Worm (Caenorhabditis elegans) whole organism, L4 larva: ENCODE data around the gene exc-1.
A peak's percentile ranks its signal among the peaks of the same experiment; 100 is the strongest.

Experiments
- D1046.2 ChIP-seq: fragments of 200-800 bp; sonication (Bioruptor generic); IDR thresholded peaks from 2 replicates; pipeline ENCODE4 v1.3.6; 2022; ENCODE audit warnings: missing genetic modification characterization, missing compliant biosample characterization
- F49E8.2 ChIP-seq: sonication (generic microtip); optimal IDR thresholded peaks from 2 replicates; lab custom pipeline; 2016; ENCODE audit warnings: missing compliant biosample characterization, mild to moderate bottlenecking, missing genetic modification characterization, borderline replicate concordance
- T20F7.1 ChIP-seq: fragments of 200-800 bp; sonication (Bioruptor generic); optimal IDR thresholded peaks from 2 replicates; lab custom pipeline; 2018; ENCODE audit warnings: mild to moderate bottlenecking, missing genetic modification characterization, missing compliant biosample characterization
- Y75B8A.6 ChIP-seq: fragments of 200-800 bp; sonication (Bioruptor generic); IDR thresholded peaks from 2 replicates; pipeline ENCODE4 v1.3.6; 2022; ENCODE audit warnings: missing genetic modification reagents, missing genetic modification characterization, missing compliant biosample characterization
- ZK546.5 ChIP-seq, 2 experiments: sonication (generic microtip); optimal IDR thresholded peaks; 2 replicates each; lab custom pipeline; 2017; ENCODE audit warnings: missing biosample characterization in 2 of 2, missing genetic modification characterization in 2 of 2
- aha-1 ChIP-seq: fragments of 150-350 bp; peaks from one replicate; lab custom pipeline; 2014; ENCODE audit warnings: missing biosample characterization, missing genetic modification characterization
- ama-1 ChIP-seq: fragments of 150-350 bp; optimal IDR thresholded peaks from 2 replicates; lab custom pipeline; 2014; ENCODE audit warnings: inconsistent platforms, mixed read lengths
- arid-1 ChIP-seq: fragments of 200-800 bp; sonication (Bioruptor generic); conservative IDR thresholded peaks from 2 replicates; pipeline ENCODE4 v1.3.6; 2022; ENCODE audit warnings: missing genetic modification reagents, missing genetic modification characterization, missing compliant biosample characterization
- attf-4 ChIP-seq: sonication (generic microtip); optimal IDR thresholded peaks from 3 replicates; lab custom pipeline; 2017; ENCODE audit warnings: missing biosample characterization, missing genetic modification characterization
- ceh-32 ChIP-seq: sonication (generic microtip); optimal IDR thresholded peaks from 2 replicates; lab custom pipeline; 2016; ENCODE audit warnings: mild to moderate bottlenecking, missing genetic modification characterization, missing compliant biosample characterization; ENCODE audit not compliant: poor library complexity
- ceh-62 ChIP-seq: sonication (generic microtip); optimal IDR thresholded peaks from 2 replicates; lab custom pipeline; 2017; ENCODE audit warnings: missing biosample characterization, missing genetic modification characterization
- ceh-82 ChIP-seq: sonication (generic microtip); optimal IDR thresholded peaks from 2 replicates; lab custom pipeline; 2017; ENCODE audit warnings: missing biosample characterization, missing genetic modification characterization
- daf-16 ChIP-seq, 3 experiments: sonication (generic microtip); optimal IDR thresholded peaks; 2 replicates each; lab custom pipeline; 2016 to 2017; ENCODE audit warnings: missing genetic modification characterization in 3 of 3, missing genetic modification reagents in 3 of 3, mild to moderate bottlenecking in 2 of 3, missing compliant biosample characterization in 2 of 3, missing biosample characterization in 1 of 3, moderate library complexity in 1 of 3
- dmd-6 ChIP-seq: fragments of 200-800 bp; sonication (Bioruptor generic); IDR thresholded peaks from 2 replicates; pipeline ENCODE4 v1.3.6; 2022; ENCODE audit warnings: missing genetic modification reagents, missing genetic modification characterization, missing compliant biosample characterization
- egl-27 ChIP-seq: sonication (generic microtip); optimal IDR thresholded peaks from 3 replicates; lab custom pipeline; 2017; ENCODE audit warnings: missing biosample characterization, missing genetic modification reagents, missing genetic modification characterization
- egl-43 ChIP-seq: fragments of 200-800 bp; sonication (Bioruptor generic); IDR thresholded peaks from 2 replicates; pipeline ENCODE4 v1.3.6; 2022; ENCODE audit warnings: missing genetic modification reagents, missing genetic modification characterization, missing compliant biosample characterization
- gei-8 ChIP-seq: fragments of 200-800 bp; sonication (Bioruptor generic); optimal IDR thresholded peaks from 2 replicates; lab custom pipeline; 2018; ENCODE audit warnings: mild to moderate bottlenecking, missing genetic modification characterization, missing compliant biosample characterization
- hif-1 ChIP-seq, 2 experiments: sonication (generic microtip); optimal IDR thresholded peaks; 2 replicates each; lab custom pipeline; 2016 to 2017; ENCODE audit warnings: missing compliant biosample characterization in 2 of 2, missing genetic modification characterization in 2 of 2, missing genetic modification reagents in 2 of 2, missing genotype in 2 of 2, mild to moderate bottlenecking in 1 of 2
- hlh-11 ChIP-seq: fragments of 200-800 bp; sonication (Bioruptor generic); optimal IDR thresholded peaks from 2 replicates; lab custom pipeline; 2018; ENCODE audit warnings: mild to moderate bottlenecking, missing genetic modification characterization, missing compliant biosample characterization
- jun-1 ChIP-seq: fragments of 150-350 bp; optimal IDR thresholded peaks from 2 replicates; lab custom pipeline; 2014; ENCODE audit warnings: missing biosample characterization, missing genetic modification reagents, missing genetic modification characterization
- lin-1 ChIP-seq: fragments of 200-800 bp; sonication (Bioruptor generic); IDR thresholded peaks from 2 replicates; pipeline ENCODE4 v1.3.6; 2022; ENCODE audit warnings: missing genetic modification reagents, missing genetic modification characterization, missing compliant biosample characterization
- lin-15B ChIP-seq: fragments of 150-350 bp; sonication (generic microtip); optimal IDR thresholded peaks from 3 replicates; lab custom pipeline; 2014; ENCODE audit warnings: missing biosample characterization, missing genetic modification characterization
- lin-39 ChIP-seq: fragments of 150-350 bp; optimal IDR thresholded peaks from 2 replicates; lab custom pipeline; 2014; ENCODE audit warnings: missing biosample characterization, missing genetic modification reagents, missing genetic modification characterization
- lir-3 ChIP-seq: sonication (generic microtip); optimal IDR thresholded peaks from 2 replicates; lab custom pipeline; 2016; ENCODE audit warnings: mild to moderate bottlenecking, missing genetic modification characterization, missing compliant biosample characterization
- mdt-29 ChIP-seq: fragments of 200-800 bp; sonication (Bioruptor generic); IDR thresholded peaks from 2 replicates; pipeline ENCODE4 v1.3.6; 2022; ENCODE audit warnings: missing genetic modification reagents, missing genetic modification characterization, missing compliant biosample characterization
- mep-1 ChIP-seq: fragments of 150-350 bp; sonication (generic microtip); optimal IDR thresholded peaks from 3 replicates; lab custom pipeline; 2014; ENCODE audit warnings: missing biosample characterization, missing genetic modification characterization
- mxl-2 ChIP-seq: fragments of 200-800 bp; sonication (Bioruptor generic); conservative IDR thresholded peaks from 2 replicates; pipeline ENCODE4 v1.3.6; 2022; ENCODE audit warnings: missing genetic modification reagents, missing genetic modification characterization, missing compliant biosample characterization
- mxl-3 ChIP-seq: fragments of 200-800 bp; sonication (Bioruptor generic); optimal IDR thresholded peaks from 2 replicates; lab custom pipeline; 2018; ENCODE audit warnings: mild to moderate bottlenecking, missing genetic modification characterization, missing compliant biosample characterization
- nhr-102 ChIP-seq: sonication (generic microtip); optimal IDR thresholded peaks from 2 replicates; lab custom pipeline; 2016; ENCODE audit warnings: mild to moderate bottlenecking, missing genetic modification characterization, moderate library complexity, missing compliant biosample characterization
- nhr-11 ChIP-seq: fragments of 150-350 bp; optimal IDR thresholded peaks from 2 replicates; lab custom pipeline; 2014; ENCODE audit warnings: missing biosample characterization, missing genetic modification characterization
- nhr-237 ChIP-seq: sonication (generic microtip); optimal IDR thresholded peaks from 2 replicates; lab custom pipeline; 2017; ENCODE audit warnings: missing biosample characterization, missing genetic modification characterization
- sdz-12 ChIP-seq: fragments of 200-800 bp; sonication (Bioruptor generic); optimal IDR thresholded peaks from 2 replicates; lab custom pipeline; 2018; ENCODE audit warnings: mild to moderate bottlenecking, missing genetic modification characterization, missing compliant biosample characterization
- set-16 ChIP-seq: fragments of 200-800 bp; sonication (Bioruptor generic); IDR thresholded peaks from 2 replicates; pipeline ENCODE4 v1.3.6; 2022; ENCODE audit warnings: missing genetic modification reagents, missing genetic modification characterization, missing compliant biosample characterization
- skn-1 ChIP-seq: fragments of 150-350 bp; optimal IDR thresholded peaks from 2 replicates; lab custom pipeline; 2014; ENCODE audit warnings: missing biosample characterization, missing genetic modification characterization
- snpc-4 ChIP-seq: fragments of 150-350 bp; optimal IDR thresholded peaks from 2 replicates; lab custom pipeline; 2014; ENCODE audit warnings: missing biosample characterization, missing genetic modification characterization
- tag-97 ChIP-seq: fragments of 200-800 bp; sonication (Bioruptor generic); IDR thresholded peaks from 2 replicates; pipeline ENCODE4 v1.3.6; 2022; ENCODE audit warnings: missing genetic modification characterization, missing compliant biosample characterization
- tra-1 ChIP-seq: fragments of 200-800 bp; sonication (Bioruptor generic); IDR thresholded peaks from 2 replicates; pipeline ENCODE4 v1.3.6; 2022; ENCODE audit warnings: missing genetic modification reagents, missing genetic modification characterization, missing compliant biosample characterization
- unc-39 ChIP-seq: sonication (generic microtip); optimal IDR thresholded peaks from 2 replicates; lab custom pipeline; 2017; ENCODE audit warnings: missing biosample characterization, missing genetic modification characterization
- unc-62 ChIP-seq, 3 experiments: fragments of 150-350 bp in 1 of 3; sonication (generic microtip); optimal IDR thresholded peaks in 2 of 3; peaks in 1 of 3; 1 replicate in 1 of 3; 2 replicates in 2 of 3; lab custom pipeline; 2014 to 2017; ENCODE audit warnings: missing biosample characterization in 3 of 3, missing genetic modification characterization in 3 of 3, missing genetic modification reagents in 3 of 3, missing genotype in 1 of 3
- vab-7 ChIP-seq: fragments of 200-800 bp; sonication (Bioruptor generic); IDR thresholded peaks from 2 replicates; pipeline ENCODE4 v1.3.6; 2022; ENCODE audit warnings: missing genetic modification reagents, missing genetic modification characterization, missing compliant biosample characterization
- zag-1 ChIP-seq: fragments of 150-350 bp; optimal IDR thresholded peaks from 2 replicates; lab custom pipeline; 2014; ENCODE audit warnings: missing biosample characterization, missing genetic modification characterization
- zfp-2 ChIP-seq: sonication (generic microtip); optimal IDR thresholded peaks from 2 replicates; lab custom pipeline; 2016; ENCODE audit warnings: mild to moderate bottlenecking, missing genetic modification characterization, missing compliant biosample characterization
- zip-11 ChIP-seq: fragments of 200-800 bp; sonication (Bioruptor generic); IDR thresholded peaks from 2 replicates; pipeline ENCODE4 v1.3.6; 2022; ENCODE audit warnings: missing genetic modification characterization, missing compliant biosample characterization

The exc-1 gene

DNA sequence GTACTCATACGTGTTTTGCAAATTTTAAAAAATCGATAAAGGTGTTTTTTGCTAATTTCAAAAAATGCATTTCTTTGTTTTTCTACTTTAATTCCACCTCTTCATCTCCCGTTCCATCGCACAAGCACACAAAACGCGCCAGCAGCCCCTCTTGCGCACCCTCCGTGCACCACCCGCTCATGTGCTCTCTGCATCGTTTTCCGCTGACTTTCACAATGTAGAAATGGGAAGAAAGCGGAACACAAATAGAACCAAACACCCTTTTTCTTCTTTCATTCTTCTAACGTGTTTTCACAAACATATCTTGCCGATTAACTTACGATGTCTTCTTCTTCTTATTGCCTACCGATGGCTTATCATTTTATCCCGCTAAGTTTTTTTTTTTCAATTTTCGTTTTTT is 15.6 kb upstream of the exc-1 start (continued):
- TF ChIP-seq lin-1 (peak; percentile 57; the same call in 1 of the 2 replicates), ceh-82 (tag; lab: Kevin White, UChicago) (no peak), zfp-2 (tag; lab: Kevin White, UChicago) (no peak), arid-1 (GFP tag; lab: Robert Waterston, UW) (peak; percentile 75), snpc-4 (tag; lab: Kevin White, UChicago) (no peak), set-16 (GFP tag; lab: Robert Waterston, UW) (peak; percentile 50; the same call in 1 of the 2 replicates), aha-1 (tag; lab: Kevin White, UChicago) (peak; percentile 99), egl-43 (GFP tag; lab: Robert Waterston, UW) (peak; percentile 75), D1046.2 (no peak), attf-4 (tag; lab: Kevin White, UChicago) (no peak), mxl-2 (GFP tag; lab: Robert Waterston, UW) (peak; percentile 50; the same call in 1 of the 2 replicates), zip-11 (GFP tag; lab: Robert Waterston, UW) (no peak), egl-27 (tag; lab: Kevin White, UChicago) (no peak), ZK546.5 (tag; optimal IDR thresholded peaks at IDR 0.05; lab: Kevin White, UChicago) (no peak), jun-1 (tag; lab: Kevin White, UChicago) (no peak), Y75B8A.6 (GFP tag; lab: Robert Waterston, UW) (no peak), unc-39 (no peak), dmd-6 (peak; percentile 92)

DNA sequence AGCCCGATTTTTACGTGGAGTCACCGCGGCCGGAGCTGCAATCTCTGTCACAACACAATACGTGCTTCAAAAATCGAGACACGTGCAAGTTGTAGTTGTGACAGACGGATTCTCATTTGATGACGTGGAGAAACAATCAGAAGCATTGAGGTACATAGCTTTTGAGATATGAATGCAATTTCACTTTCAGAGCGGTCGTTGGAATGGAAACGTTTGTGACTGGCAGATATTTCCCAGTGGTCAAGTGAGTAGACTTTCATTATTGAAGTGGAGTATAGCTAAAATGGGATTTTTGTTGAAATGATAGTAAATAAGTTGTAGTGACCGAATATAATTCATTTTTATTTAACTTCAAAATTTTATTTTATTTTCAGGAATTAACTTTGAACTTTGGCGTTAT is 13.9 kb upstream of the exc-1 start:
- no peak for TF ChIP-seq T20F7.1 (GFP tag; lab: Kevin White, UChicago)
- TF ChIP-seq aha-1 (tag; lab: Kevin White, UChicago), result peak; percentile 21
- no peak for TF ChIP-seq hlh-11 (tag; lab: Kevin White, UChicago)
- peak in 1 of 2 experiments; percentile 93 for TF ChIP-seq unc-62 (GFP tag; optimal IDR thresholded peaks at IDR 0.05 in 1 of 2; lab: Kevin White, UChicago)
- no peak for TF ChIP-seq unc-62 (tag; optimal IDR thresholded peaks at IDR 0.05; lab: Kevin White, UChicago)
- TF ChIP-seq zfp-2 (tag; lab: Kevin White, UChicago), result no peak
- no peak for TF ChIP-seq zip-11 (GFP tag; lab: Robert Waterston, UW)
- no peak for TF ChIP-seq lir-3 (tag; lab: Kevin White, UChicago)
- no peak for TF ChIP-seq zag-1 (tag; lab: Kevin White, UChicago)
- no peak for TF ChIP-seq nhr-11 (tag; lab: Kevin White, UChicago)

- TF ChIP-seq ceh-32 (tag; lab: Kevin White, UChicago) (no peak), F49E8.2 (tag; lab: Kevin White, UChicago) (no peak), mep-1 (tag; lab: Kevin White, UChicago) (no peak), lin-15B (tag; lab: Kevin White, UChicago) (no peak), tag-97 (GFP tag; lab: Robert Waterston, UW) (no peak), nhr-237 (tag; lab: Kevin White, UChicago) (no peak), ceh-62 (tag; lab: Kevin White, UChicago) (no peak), ceh-82 (tag; lab: Kevin White, UChicago) (no peak), nhr-102 (tag; lab: Kevin White, UChicago) (no peak), sdz-12 (GFP tag; lab: Kevin White, UChicago) (no peak), tra-1 (GFP tag; lab: Robert Waterston, UW) (no peak), mdt-29 (no peak), jun-1 (tag; lab: Kevin White, UChicago) (no peak)
Measured at ce11 chrX:15487806-15488205, 10.6 kb upstream of the exc-1 start, which contains the start of gene H13N06.2. Gene H13N06.2 (plus strand): TSS chrX:15488106.

DNA sequence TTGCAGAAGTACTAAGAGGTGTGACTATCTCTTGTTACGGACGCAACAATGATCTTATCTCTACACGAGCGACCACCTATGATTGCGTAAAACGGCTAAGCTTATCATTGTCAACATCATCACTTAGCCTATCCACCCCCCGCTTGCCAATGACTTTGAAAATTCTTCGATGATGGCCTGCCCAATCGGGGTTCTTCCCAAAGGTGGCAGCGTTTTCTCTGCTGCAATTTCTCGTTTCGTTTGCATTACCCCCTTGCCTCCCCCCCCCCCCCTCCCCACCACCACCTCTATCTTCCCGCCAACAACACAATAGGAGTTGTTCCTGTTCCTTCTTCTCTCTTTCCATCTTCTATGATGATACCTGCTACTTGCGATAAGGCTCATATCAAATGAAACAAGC is 10.0 kb upstream of the exc-1 start:
- no peak for TF ChIP-seq daf-16 (GFP tag; optimal IDR thresholded peaks at IDR 0.05; lab: Kevin White, UChicago)
- no peak for TF ChIP-seq daf-16 (tag; optimal IDR thresholded peaks at IDR 0.05; lab: Kevin White, UChicago)
- peak; percentile 5 for TF ChIP-seq hlh-11 (tag; lab: Kevin White, UChicago)
- no peak for TF ChIP-seq unc-39
- peak; percentile 69 for TF ChIP-seq mxl-3
- TF ChIP-seq set-16 (GFP tag; lab: Robert Waterston, UW), result peak; percentile 45; the same call in 1 of the 2 replicates
- no peak for TF ChIP-seq skn-1 (tag; lab: Kevin White, UChicago)
- no peak for TF ChIP-seq hif-1 (tag; optimal IDR thresholded peaks at IDR 0.05; lab: Kevin White, UChicago)
- no peak for TF ChIP-seq ama-1
- no peak for TF ChIP-seq sdz-12 (GFP tag; lab: Kevin White, UChicago)
- TF ChIP-seq gei-8 (GFP tag; lab: Kevin White, UChicago), result no peak
- no peak for TF ChIP-seq nhr-237 (tag; lab: Kevin White, UChicago)
- no peak for TF ChIP-seq lin-39 (tag; lab: Kevin White, UChicago)
- no peak for TF ChIP-seq vab-7 (GFP tag; lab: Robert Waterston, UW)
- no peak for TF ChIP-seq nhr-11 (tag; lab: Kevin White, UChicago)
